Fruit fly (Drosophila melanogaster) whole organism, prepupa: ENCODE measurements around the gene kibra.
A peak's percentile ranks its signal among the peaks of the same experiment; 100 is the strongest.

Experiments
- Blimp-1 ChIP-seq: fragments of 200-800 bp; sonication (Bioruptor generic); optimal IDR thresholded peaks from 3 replicates; lab custom pipeline; 2017; ENCODE audit warnings: missing biosample characterization, missing genetic modification characterization, mild to moderate bottlenecking, moderate library complexity, missing genetic modification reagents
- CG10631 ChIP-seq: fragments of 200-800 bp; sonication (Bioruptor generic); optimal IDR thresholded peaks from 2 replicates; lab custom pipeline; 2016; ENCODE audit warnings: missing biosample characterization, missing genetic modification characterization
- CG10669 ChIP-seq: fragments of 200-800 bp; sonication (Bioruptor generic); optimal IDR thresholded peaks from 3 replicates; lab custom pipeline; 2018; ENCODE audit warnings: missing biosample characterization, mild to moderate bottlenecking, missing genetic modification characterization, moderate library complexity
- CG11294 ChIP-seq: fragments of 200-800 bp; sonication (Bioruptor generic); IDR thresholded peaks from 2 replicates; pipeline ENCODE4 v1.3.6; 2022; ENCODE audit warnings: missing biosample characterization, missing genetic modification characterization
- CG15336 ChIP-seq: fragments of 200-800 bp; sonication (Bioruptor generic); IDR thresholded peaks from 2 replicates; pipeline ENCODE4 v1.3.6; 2022; ENCODE audit warnings: missing biosample characterization, missing genetic modification characterization
- CG1621 ChIP-seq: fragments of 200-800 bp; sonication (Bioruptor generic); optimal IDR thresholded peaks from 3 replicates; lab custom pipeline; 2018; ENCODE audit warnings: missing biosample characterization, mild to moderate bottlenecking, missing genetic modification characterization
- CG16779 ChIP-seq: fragments of 200-800 bp; sonication (Bioruptor generic); optimal IDR thresholded peaks from 3 replicates; lab custom pipeline; 2017; ENCODE audit warnings: missing biosample characterization, mild to moderate bottlenecking, missing genetic modification characterization
- CG31627 ChIP-seq: fragments of 200-800 bp; sonication (Bioruptor generic); optimal IDR thresholded peaks from 3 replicates; lab custom pipeline; 2016; ENCODE audit warnings: missing biosample characterization, missing genetic modification characterization
- CG32006 ChIP-seq: fragments of 200-800 bp; sonication (Bioruptor generic); optimal IDR thresholded peaks from 3 replicates; lab custom pipeline; 2017; ENCODE audit warnings: missing biosample characterization, mild to moderate bottlenecking, missing genetic modification characterization
- CG34406 ChIP-seq: fragments of 200-800 bp; sonication (Bioruptor generic); optimal IDR thresholded peaks from 3 replicates; lab custom pipeline; 2016; ENCODE audit warnings: missing biosample characterization, missing genetic modification characterization
- CG3919 ChIP-seq: fragments of 200-800 bp; sonication (Bioruptor generic); optimal IDR thresholded peaks from 3 replicates; lab custom pipeline; 2016; ENCODE audit warnings: missing biosample characterization, missing genetic modification characterization
- CG4318 ChIP-seq: fragments of 200-800 bp; sonication (Bioruptor generic); optimal IDR thresholded peaks from 3 replicates; lab custom pipeline; 2017; ENCODE audit warnings: missing biosample characterization, mild to moderate bottlenecking, missing genetic modification characterization
- CG6276 ChIP-seq: fragments of 200-800 bp; sonication (Bioruptor generic); optimal IDR thresholded peaks from 2 replicates; lab custom pipeline; 2017; ENCODE audit warnings: missing biosample characterization, mild to moderate bottlenecking, missing genetic modification characterization
- CG6792 ChIP-seq: fragments of 200-800 bp; sonication (Bioruptor generic); optimal IDR thresholded peaks from 3 replicates; lab custom pipeline; 2016; ENCODE audit warnings: missing biosample characterization, missing genetic modification characterization
- CG6854 ChIP-seq: fragments of 200-800 bp; sonication (Bioruptor generic); optimal IDR thresholded peaks from 2 replicates; lab custom pipeline; 2017; ENCODE audit warnings: missing biosample characterization, mild to moderate bottlenecking, missing genetic modification characterization
- CG8119 ChIP-seq: fragments of 200-800 bp; sonication (Bioruptor generic); IDR thresholded peaks from 3 replicates; pipeline ENCODE4 v1.3.6; 2022; ENCODE audit warnings: missing biosample characterization, missing genetic modification characterization
- CG8632 ChIP-seq: fragments of 200-800 bp; sonication (Bioruptor generic); optimal IDR thresholded peaks from 3 replicates; lab custom pipeline; 2016; ENCODE audit warnings: missing biosample characterization, missing genetic modification characterization
- Eip75B ChIP-seq: fragments of 200-800 bp; sonication (Bioruptor generic); optimal IDR thresholded peaks from 3 replicates; lab custom pipeline; 2016; ENCODE audit warnings: missing biosample characterization, missing genetic modification characterization
- Eip78C ChIP-seq: fragments of 200-800 bp; sonication (Bioruptor generic); peaks from one replicate; lab custom pipeline; 2016; ENCODE audit warnings: missing biosample characterization, missing genetic modification characterization
- Eip93F ChIP-seq: fragments of 200-800 bp; sonication (Bioruptor generic); optimal IDR thresholded peaks from 2 replicates; lab custom pipeline; 2016; ENCODE audit warnings: missing biosample characterization, mild to moderate bottlenecking, missing genetic modification characterization
- Ets21C ChIP-seq: fragments of 200-800 bp; sonication (Bioruptor generic); optimal IDR thresholded peaks from 3 replicates; lab custom pipeline; 2016; ENCODE audit warnings: missing biosample characterization, missing genetic modification characterization
- Ets96B ChIP-seq: fragments of 200-800 bp; optimal IDR thresholded peaks from 2 replicates; lab custom pipeline; 2019; ENCODE audit warnings: missing biosample characterization, mild to moderate bottlenecking, missing genetic modification characterization, moderate library complexity
- Hr38 ChIP-seq: sonication (Bioruptor generic); optimal IDR thresholded peaks from 2 replicates; lab custom pipeline; 2016; ENCODE audit warnings: missing biosample characterization, missing genetic modification characterization
- Hr39 ChIP-seq: fragments of 200-800 bp; sonication (Bioruptor generic); optimal IDR thresholded peaks from 2 replicates; lab custom pipeline; 2016; ENCODE audit warnings: missing biosample characterization, missing genetic modification characterization
- Hr4 ChIP-seq: fragments of 200-800 bp; sonication (Bioruptor generic); optimal IDR thresholded peaks from 3 replicates; lab custom pipeline; 2016; ENCODE audit warnings: missing biosample characterization, missing genetic modification characterization
- Lpt ChIP-seq: fragments of 200-800 bp; sonication (Bioruptor generic); optimal IDR thresholded peaks from 3 replicates; lab custom pipeline; 2016; ENCODE audit warnings: missing biosample characterization, missing genetic modification characterization
- Met ChIP-seq: fragments of 200-800 bp; sonication (Bioruptor generic); optimal IDR thresholded peaks from 3 replicates; lab custom pipeline; 2016; ENCODE audit warnings: missing biosample characterization, missing genetic modification characterization
- OdsH ChIP-seq: fragments of 200-800 bp; sonication (Bioruptor generic); optimal IDR thresholded peaks from 3 replicates; lab custom pipeline; 2016; ENCODE audit warnings: missing biosample characterization, missing genetic modification characterization
- Smox ChIP-seq: fragments of 200-800 bp; sonication (Bioruptor generic); optimal IDR thresholded peaks from 3 replicates; lab custom pipeline; 2016; ENCODE audit warnings: missing biosample characterization, missing genetic modification characterization
- Sox102F ChIP-seq: fragments of 200-800 bp; sonication (Bioruptor generic); optimal IDR thresholded peaks from 2 replicates; lab custom pipeline; 2016; ENCODE audit warnings: missing biosample characterization, mild to moderate bottlenecking, missing genetic modification characterization
- Sox14 ChIP-seq: fragments of 200-800 bp; sonication (Bioruptor generic); optimal IDR thresholded peaks from 3 replicates; lab custom pipeline; 2016; ENCODE audit warnings: missing biosample characterization, missing genetic modification characterization
- Sox15 ChIP-seq: fragments of 200-800 bp; sonication (Bioruptor generic); optimal IDR thresholded peaks from 3 replicates; lab custom pipeline; 2016; ENCODE audit warnings: missing biosample characterization, missing genetic modification characterization
- achi ChIP-seq: fragments of 200-800 bp; sonication (Bioruptor generic); optimal IDR thresholded peaks from 3 replicates; lab custom pipeline; 2016; ENCODE audit warnings: missing biosample characterization, missing genetic modification characterization
- acj6 ChIP-seq: fragments of 200-800 bp; sonication (Bioruptor generic); optimal IDR thresholded peaks from 3 replicates; lab custom pipeline; 2016; ENCODE audit warnings: missing biosample characterization, missing genetic modification characterization
- cyc ChIP-seq: fragments of 200-800 bp; sonication (Bioruptor generic); optimal IDR thresholded peaks from 3 replicates; lab custom pipeline; 2016; ENCODE audit warnings: missing biosample characterization, missing genetic modification characterization
- dac ChIP-seq: fragments of 200-800 bp; sonication (Bioruptor generic); optimal IDR thresholded peaks from 2 replicates; lab custom pipeline; 2017; ENCODE audit warnings: missing biosample characterization, mild to moderate bottlenecking, missing genetic modification characterization
- dsx ChIP-seq: fragments of 200-800 bp; optimal IDR thresholded peaks from 3 replicates; lab custom pipeline; 2019; ENCODE audit warnings: missing biosample characterization, mild to moderate bottlenecking, missing genetic modification characterization, moderate library complexity; ENCODE audit not compliant: poor library complexity, severe bottlenecking
- eg ChIP-seq: fragments of 200-800 bp; sonication (Bioruptor generic); IDR thresholded peaks from 3 replicates; pipeline ENCODE4 v1.3.6; 2022; ENCODE audit warnings: missing biosample characterization, missing genetic modification characterization
- esn ChIP-seq: fragments of 200-800 bp; sonication (Bioruptor generic); optimal IDR thresholded peaks from 2 replicates; lab custom pipeline; 2016; ENCODE audit warnings: missing biosample characterization, mild to moderate bottlenecking, missing genetic modification characterization, moderate library complexity
- fd85E ChIP-seq: fragments of 200-800 bp; sonication (Bioruptor generic); optimal IDR thresholded peaks from 3 replicates; lab custom pipeline; 2016; ENCODE audit warnings: missing biosample characterization, missing genetic modification characterization
- fkh ChIP-seq: fragments of 200-800 bp; sonication (Bioruptor generic); optimal IDR thresholded peaks from 3 replicates; lab custom pipeline; 2017; ENCODE audit warnings: missing biosample characterization, mild to moderate bottlenecking, missing genetic modification characterization, moderate library complexity
- lz ChIP-seq: fragments of 200-800 bp; sonication (Bioruptor generic); optimal IDR thresholded peaks from 3 replicates; lab custom pipeline; 2016; ENCODE audit warnings: missing biosample characterization, missing genetic modification characterization
- net ChIP-seq: fragments of 200-800 bp; sonication (Bioruptor generic); optimal IDR thresholded peaks from 3 replicates; lab custom pipeline; 2016; ENCODE audit warnings: missing biosample characterization, missing genetic modification characterization
- pdm3 ChIP-seq: fragments of 200-800 bp; sonication (Bioruptor generic); optimal IDR thresholded peaks from 3 replicates; lab custom pipeline; 2016; ENCODE audit warnings: missing biosample characterization, missing genetic modification characterization
- salr ChIP-seq, 2 experiments: fragments of 200-800 bp; sonication (Bioruptor generic); optimal IDR thresholded peaks; 3 replicates each; lab custom pipeline; 2016 to 2018; ENCODE audit warnings: missing biosample characterization in 2 of 2, missing genetic modification characterization in 2 of 2, mild to moderate bottlenecking in 1 of 2
- spab ChIP-seq: fragments of 200-800 bp; sonication (Bioruptor generic); optimal IDR thresholded peaks from 2 replicates; lab custom pipeline; 2017; ENCODE audit warnings: missing biosample characterization, mild to moderate bottlenecking, missing genetic modification characterization, missing genetic modification reagents
- ss ChIP-seq, 2 experiments: fragments of 200-800 bp; sonication (Bioruptor generic); optimal IDR thresholded peaks; 2 replicates in 1 of 2; 3 replicates in 1 of 2; lab custom pipeline; 2017 to 2018; ENCODE audit warnings: mild to moderate bottlenecking in 2 of 2, missing biosample characterization in 2 of 2, missing genetic modification characterization in 2 of 2, moderate library complexity in 1 of 2
- topi ChIP-seq: fragments of 200-800 bp; sonication (Bioruptor generic); optimal IDR thresholded peaks from 3 replicates; lab custom pipeline; 2016; ENCODE audit warnings: missing biosample characterization, missing genetic modification characterization
- vri ChIP-seq: fragments of 200-800 bp; sonication (Bioruptor generic); optimal IDR thresholded peaks from 3 replicates; lab custom pipeline; 2016; ENCODE audit warnings: missing biosample characterization, mild to moderate bottlenecking, missing genetic modification characterization

Gene kibra

DNA sequence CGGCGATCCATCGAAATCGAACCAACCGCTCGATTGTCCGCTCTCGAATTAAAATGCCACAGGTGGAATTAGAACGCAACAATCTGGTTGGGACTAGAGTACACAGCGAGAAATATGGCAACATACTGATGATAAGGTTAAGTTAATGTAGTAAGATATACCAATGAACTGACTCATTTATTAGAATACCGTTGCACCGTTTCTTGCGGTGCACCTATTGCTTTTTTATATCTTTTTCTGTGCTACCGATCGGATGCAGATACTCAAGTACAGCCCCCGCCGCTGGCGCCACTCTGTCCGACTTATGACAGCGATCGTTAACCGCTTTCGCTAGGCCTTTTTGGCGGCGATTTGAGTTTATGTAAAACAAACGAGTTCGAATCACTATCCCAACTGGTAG is 3.9 kb downstream of the kibra start (continued):
- TF ChIP-seq CG6792 (GFP tag; lab: Kevin White, UChicago) = no peak
- TF ChIP-seq Sox15 (GFP tag; lab: Kevin White, UChicago) = no peak
- no peak for TF ChIP-seq acj6
- TF ChIP-seq CG8632 (GFP tag; lab: Kevin White, UChicago) = no peak
- peak; percentile 16 for TF ChIP-seq CG10631
- no peak for TF ChIP-seq Met (GFP tag; lab: Kevin White, UChicago)
- peak; percentile 89 for TF ChIP-seq CG8119 (GFP tag; lab: Robert Waterston, UW)
- TF ChIP-seq Ets21C (GFP tag; lab: Kevin White, UChicago) = no peak
- peak; percentile 7 for TF ChIP-seq Hr39 (GFP tag; lab: Kevin White, UChicago)
- TF ChIP-seq CG16779 (tag; lab: Kevin White, UChicago) = no peak
- no peak for TF ChIP-seq fkh (GFP tag; lab: Kevin White, UChicago)
- TF ChIP-seq esn (GFP tag; lab: Kevin White, UChicago) = no peak
- TF ChIP-seq achi (GFP tag; lab: Kevin White, UChicago) = peak; percentile 56
- TF ChIP-seq CG3919 (GFP tag; lab: Kevin White, UChicago) = peak; percentile 38
- TF ChIP-seq CG15336 (GFP tag; lab: Robert Waterston, UW) = peak; percentile 92
- TF ChIP-seq net (GFP tag; lab: Kevin White, UChicago) = peak; percentile 53
- TF ChIP-seq salr (GFP tag; optimal IDR thresholded peaks at IDR 0.05; lab: Kevin White, UChicago) = peak in 1 of 2 experiments; percentile 39
- no peak for TF ChIP-seq ss (GFP tag; optimal IDR thresholded peaks at IDR 0.05; lab: Kevin White, UChicago)
- peak; percentile 70 for TF ChIP-seq CG11294 (GFP tag; lab: Robert Waterston, UW)
- peak; percentile 71 for TF ChIP-seq Eip78C (GFP tag; lab: Kevin White, UChicago)
- TF ChIP-seq eg (GFP tag; lab: Robert Waterston, UW) = peak; percentile 86
- no peak for TF ChIP-seq vri (GFP tag; lab: Kevin White, UChicago)
- TF ChIP-seq dsx (GFP tag; lab: Kevin White, UChicago) = no peak
- peak; percentile 82 for TF ChIP-seq Hr4 (GFP tag; lab: Kevin White, UChicago)
- TF ChIP-seq Eip75B (GFP tag; lab: Kevin White, UChicago) = no peak
- TF ChIP-seq fd85E = no peak
- TF ChIP-seq Hr38 = peak; percentile 21
- no peak for TF ChIP-seq lz (GFP tag; lab: Kevin White, UChicago)
- no peak for TF ChIP-seq Eip93F (GFP tag; lab: Kevin White, UChicago)
- peak; percentile 65 for TF ChIP-seq CG4318
- TF ChIP-seq CG31627 (GFP tag; lab: Kevin White, UChicago) = no peak
- peak; percentile 26 for TF ChIP-seq Sox14
- no peak for TF ChIP-seq Blimp-1
- TF ChIP-seq Ets96B (tag; lab: Kevin White, UChicago) = no peak
- TF ChIP-seq, all 60 proteins: peak for 25

DNA sequence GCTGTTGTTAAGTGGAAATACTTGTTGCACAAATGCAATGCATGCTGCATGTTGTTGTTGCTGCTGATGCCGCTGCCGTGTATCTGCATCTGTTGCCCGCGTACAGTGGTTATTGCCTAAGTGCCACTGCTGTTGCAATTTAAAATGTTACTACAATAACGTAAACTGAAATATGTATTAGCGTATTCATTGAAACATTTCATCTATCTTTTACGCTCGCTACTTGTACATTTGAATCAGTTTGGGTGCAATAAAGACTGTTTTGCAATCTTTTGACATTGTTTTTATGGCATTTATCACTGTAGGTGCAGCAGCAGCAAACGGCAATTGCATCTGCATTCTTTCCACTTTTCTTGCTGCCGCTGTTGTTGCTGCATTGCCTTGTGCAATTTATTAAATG is 4.7 kb downstream of the kibra start:
- TF ChIP-seq Ets21C (GFP tag; lab: Kevin White, UChicago) = no peak
- TF ChIP-seq CG32006 (GFP tag; lab: Kevin White, UChicago) = peak; percentile 94
- TF ChIP-seq Met (GFP tag; lab: Kevin White, UChicago) = peak; percentile 25
- TF ChIP-seq Sox15 (GFP tag; lab: Kevin White, UChicago) = no peak
- peak; percentile 25 for TF ChIP-seq topi
- peak; percentile 37 for TF ChIP-seq Sox102F (GFP tag; lab: Kevin White, UChicago)
- peak; percentile 92 for TF ChIP-seq Hr4 (GFP tag; lab: Kevin White, UChicago)
- TF ChIP-seq CG34406 (GFP tag; lab: Kevin White, UChicago) = peak; percentile 54
- TF ChIP-seq OdsH (GFP tag; lab: Kevin White, UChicago) = peak; percentile 85
- peak; percentile 79 for TF ChIP-seq Sox14
- peak; percentile 82 for TF ChIP-seq pdm3 (GFP tag; lab: Kevin White, UChicago)
- no peak for TF ChIP-seq vri (GFP tag; lab: Kevin White, UChicago)
- peak; percentile 3 for TF ChIP-seq CG31627 (GFP tag; lab: Kevin White, UChicago)
- no peak for TF ChIP-seq CG6854 (GFP tag; lab: Kevin White, UChicago)
- TF ChIP-seq CG10669 (GFP tag; lab: Kevin White, UChicago) = peak; percentile 72
- TF ChIP-seq Smox = no peak
- TF ChIP-seq CG3919 (GFP tag; lab: Kevin White, UChicago) = peak; percentile 84
- TF ChIP-seq Lpt (GFP tag; lab: Kevin White, UChicago) = peak; percentile 82
- TF ChIP-seq eg (GFP tag; lab: Robert Waterston, UW) = peak; percentile 89
- peak; percentile 12 for TF ChIP-seq cyc (GFP tag; lab: Kevin White, UChicago)
- peak; percentile 88 for TF ChIP-seq dac (GFP tag; lab: Kevin White, UChicago)
- TF ChIP-seq ss (GFP tag; optimal IDR thresholded peaks at IDR 0.05; lab: Kevin White, UChicago) = peak; percentile 66 to 72
- peak; percentile 87 for TF ChIP-seq CG4318
- TF ChIP-seq lz (GFP tag; lab: Kevin White, UChicago) = peak; percentile 32
- peak; percentile 72 for TF ChIP-seq acj6
- TF ChIP-seq CG1621 (tag; lab: Kevin White, UChicago) = peak; percentile 73
- TF ChIP-seq CG6276 (GFP tag; lab: Kevin White, UChicago) = peak; percentile 87
- TF ChIP-seq spab (GFP tag; lab: Kevin White, UChicago) = peak; percentile 72
